Worm (Caenorhabditis elegans): ENCODE measurements around the gene sdz-35.

sdz-35 gene

DNA sequence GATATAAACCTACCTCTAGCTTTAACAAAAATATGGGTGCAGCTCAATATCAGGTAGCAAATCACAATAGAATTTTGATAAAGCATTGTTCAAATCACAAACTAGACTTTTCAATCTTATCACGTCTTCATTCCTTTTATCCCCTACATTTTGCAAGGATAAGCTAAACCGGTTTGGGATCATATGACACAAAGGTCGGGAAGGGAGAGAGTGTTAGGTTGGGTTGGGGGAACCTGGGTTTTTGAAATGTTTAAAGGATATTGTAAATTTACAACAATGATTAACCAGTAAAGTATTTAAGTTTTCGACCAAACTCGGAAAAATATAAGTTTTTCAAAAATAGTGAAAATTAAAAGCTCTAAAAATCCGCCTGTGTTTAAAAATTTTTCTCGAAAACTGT lies 35.5 kb upstream of the sdz-35 start, which contains the start of gene C17F4.12:
Gene C17F4.12 (minus strand): TSS at position 101 of the 400 bp plus-strand sequence.
- TF ChIP-seq hmg-4 (GFP tag; optimal IDR thresholded peaks at IDR 0.05) = no peak
- TF ChIP-seq pes-1 (GFP tag; IDR thresholded peaks at IDR 0.05) = no peak
- TF ChIP-seq flt-1 (GFP tag; IDR thresholded peaks at IDR 0.05) = no peak
- TF ChIP-seq tra-4 (tag; optimal IDR thresholded peaks at IDR 0.05) = no peak
- TF ChIP-seq scrt-1 (GFP tag; IDR thresholded peaks at IDR 0.05) = no peak
- no peak for TF ChIP-seq hmbx-1 (tag; optimal IDR thresholded peaks at IDR 0.05)
- no peak for TF ChIP-seq B0310.2 (tag; optimal IDR thresholded peaks at IDR 0.05)
- TF ChIP-seq F13C5.2 (tag; optimal IDR thresholded peaks at IDR 0.05) = no peak

DNA sequence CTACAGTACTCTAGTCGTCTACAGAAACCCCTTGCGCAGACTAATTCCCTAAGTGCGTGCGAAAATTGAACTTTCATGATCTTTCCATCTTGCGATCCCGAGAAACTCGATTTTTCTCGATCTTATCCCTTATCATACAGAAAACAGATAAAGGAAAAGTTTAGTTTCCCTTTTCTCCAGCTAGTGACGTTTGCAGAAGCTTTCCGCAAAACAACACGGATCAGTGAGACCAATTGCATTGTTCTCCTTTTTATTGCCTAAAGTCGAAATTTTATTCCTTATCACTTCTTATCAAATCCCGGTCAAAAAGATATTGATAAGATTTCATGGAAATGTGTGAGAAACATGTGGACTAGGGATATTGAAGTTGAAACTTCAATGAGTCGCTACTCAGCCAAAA lies 33.3 kb upstream of the sdz-35 start:
- TF ChIP-seq tbx-37 (GFP tag; conservative IDR thresholded peaks at IDR 0.05) (no peak), ceh-13 (GFP tag; optimal IDR thresholded peaks at IDR 0.05) (no peak), ama-1 (optimal IDR thresholded peaks at IDR 0.05) (no peak), flt-1 (GFP tag; IDR thresholded peaks at IDR 0.05) (no peak), sea-1 (GFP tag; conservative IDR thresholded peaks at IDR 0.05) (no peak), aly-1 (tag; optimal IDR thresholded peaks at IDR 0.05) (no peak), B0310.2 (tag; optimal IDR thresholded peaks at IDR 0.05) (no peak), tbx-11 (GFP tag; IDR thresholded peaks at IDR 0.05) (no peak), F13C5.2 (tag; optimal IDR thresholded peaks at IDR 0.05) (no peak), ets-7 (tag; optimal IDR thresholded peaks at IDR 0.05) (no peak), hmg-4 (GFP tag; optimal IDR thresholded peaks at IDR 0.05) (no peak), tra-4 (tag; optimal IDR thresholded peaks at IDR 0.05) (no peak), hmbx-1 (tag; optimal IDR thresholded peaks at IDR 0.05) (no peak), pes-1 (GFP tag; IDR thresholded peaks at IDR 0.05) (no peak), scrt-1 (GFP tag; IDR thresholded peaks at IDR 0.05) (no peak), hnd-1 (tag; optimal IDR thresholded peaks at IDR 0.05) (no peak), ceh-36 (tag; optimal IDR thresholded peaks at IDR 0.05) (no peak)

DNA sequence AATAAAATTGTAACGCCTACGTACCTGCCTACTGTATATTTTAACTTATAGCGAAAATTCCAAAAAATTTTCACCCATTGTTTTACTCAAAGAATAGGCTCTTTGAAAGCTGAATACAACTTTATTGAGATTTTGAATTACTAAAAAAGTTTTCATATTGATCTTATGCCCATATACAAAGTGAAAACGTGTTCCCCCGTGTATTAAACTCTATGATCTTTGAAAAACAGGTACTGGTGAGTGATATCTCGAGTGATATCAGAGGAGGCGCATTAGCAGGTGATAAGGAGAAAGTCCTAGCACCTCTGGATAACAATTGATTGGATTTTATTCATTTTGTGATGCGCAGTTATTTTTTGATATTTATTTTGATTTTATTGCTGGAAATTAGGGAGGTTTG lies 31.6 kb upstream of the sdz-35 start, which contains the start of gene C17F4.3:
Gene C17F4.3 (plus strand): TSS at position 301 of the 400 bp plus-strand sequence.
- TF ChIP-seq ets-7 (tag; optimal IDR thresholded peaks at IDR 0.05) = no peak
- no peak for TF ChIP-seq tbx-11 (GFP tag; IDR thresholded peaks at IDR 0.05)
- TF ChIP-seq ceh-13 (GFP tag; optimal IDR thresholded peaks at IDR 0.05) = no peak
- no peak for TF ChIP-seq ceh-36 (tag; optimal IDR thresholded peaks at IDR 0.05)
- no peak for TF ChIP-seq tbx-37 (GFP tag; conservative IDR thresholded peaks at IDR 0.05)
- TF ChIP-seq F13C5.2 (tag; optimal IDR thresholded peaks at IDR 0.05) = no peak
- no peak for TF ChIP-seq hmbx-1 (tag; optimal IDR thresholded peaks at IDR 0.05)
- no peak for TF ChIP-seq sea-1 (GFP tag; conservative IDR thresholded peaks at IDR 0.05)
- TF ChIP-seq tra-4 (tag; optimal IDR thresholded peaks at IDR 0.05) = no peak
- TF ChIP-seq aly-1 (tag; optimal IDR thresholded peaks at IDR 0.05) = no peak
- TF ChIP-seq B0310.2 (tag; optimal IDR thresholded peaks at IDR 0.05) = no peak
- no peak for TF ChIP-seq hnd-1 (tag; optimal IDR thresholded peaks at IDR 0.05)
- TF ChIP-seq scrt-1 (GFP tag; IDR thresholded peaks at IDR 0.05) = no peak

DNA sequence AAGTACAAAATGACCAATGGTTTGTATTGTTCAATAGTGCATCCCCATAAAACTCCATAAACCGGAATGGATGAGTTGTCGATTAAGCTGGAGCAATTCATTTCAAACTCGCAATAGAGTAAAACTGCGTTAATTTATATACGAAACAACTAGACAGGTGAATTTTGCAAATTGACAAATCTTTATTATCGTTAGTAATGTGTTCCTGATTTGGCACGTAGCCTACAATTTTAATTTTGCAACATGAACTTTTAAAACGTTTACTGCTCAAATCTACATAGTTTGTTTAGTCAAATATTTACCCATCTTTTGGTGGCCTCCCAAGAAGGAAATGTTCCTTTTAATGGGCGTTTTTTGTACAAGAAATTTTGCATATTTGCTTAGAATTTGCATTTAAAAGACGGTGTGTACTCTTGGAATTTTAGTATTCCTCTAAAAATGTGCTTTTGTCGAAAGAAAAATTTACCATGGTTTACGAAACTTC lies 28.5 kb upstream of the sdz-35 start, which contains the start of the genes srz-67 and C17F4.11:
Gene srz-67 (minus strand): TSS at position 101 of the 484 bp plus-strand sequence.
Gene C17F4.11 (plus strand): TSS at position 434 of the 484 bp plus-strand sequence.
- no peak for TF ChIP-seq ets-7 (tag; optimal IDR thresholded peaks at IDR 0.05)
- no peak for TF ChIP-seq hmg-4 (GFP tag; optimal IDR thresholded peaks at IDR 0.05)
- TF ChIP-seq tra-4 (tag; optimal IDR thresholded peaks at IDR 0.05) = no peak
- TF ChIP-seq B0310.2 (tag; optimal IDR thresholded peaks at IDR 0.05) = no peak
- TF ChIP-seq tbx-37 (GFP tag; conservative IDR thresholded peaks at IDR 0.05) = no peak
- TF ChIP-seq F13C5.2 (tag; optimal IDR thresholded peaks at IDR 0.05) = no peak
- TF ChIP-seq ama-1 (optimal IDR thresholded peaks at IDR 0.05) = no peak
- TF ChIP-seq ceh-36 (tag; optimal IDR thresholded peaks at IDR 0.05) = no peak
- no peak for TF ChIP-seq flt-1 (GFP tag; IDR thresholded peaks at IDR 0.05)
- TF ChIP-seq pes-1 (GFP tag; IDR thresholded peaks at IDR 0.05) = no peak
- no peak for TF ChIP-seq scrt-1 (GFP tag; IDR thresholded peaks at IDR 0.05)
- no peak for TF ChIP-seq ceh-13 (GFP tag; optimal IDR thresholded peaks at IDR 0.05)

DNA sequence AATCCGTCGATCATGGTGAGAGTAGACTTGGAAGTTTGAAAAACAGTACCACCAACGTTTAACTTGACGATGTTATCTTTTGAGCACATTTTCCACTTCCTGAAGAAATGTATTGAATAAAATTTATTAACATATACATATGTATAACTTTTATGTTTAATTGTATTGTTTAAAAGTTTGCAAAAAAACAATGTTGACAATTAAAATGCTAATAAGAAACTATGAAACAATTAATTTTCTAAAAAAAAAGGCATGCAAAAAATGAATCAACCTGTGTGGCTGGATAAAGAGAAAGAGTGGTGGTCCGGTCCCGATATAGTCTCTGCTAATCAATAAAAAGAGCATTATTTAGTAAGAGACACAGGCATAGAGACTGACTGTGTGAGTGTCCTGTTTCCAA lies 26.1 kb upstream of the sdz-35 start, which contains the start of gene C17F4.8:
Gene C17F4.8 (minus strand): TSS at position 101 of the 400 bp plus-strand sequence.
- TF ChIP-seq tra-4 (tag; optimal IDR thresholded peaks at IDR 0.05) (no peak), ets-7 (tag; optimal IDR thresholded peaks at IDR 0.05) (no peak), sea-1 (GFP tag; conservative IDR thresholded peaks at IDR 0.05) (no peak), hmbx-1 (tag; optimal IDR thresholded peaks at IDR 0.05) (no peak), ceh-36 (tag; optimal IDR thresholded peaks at IDR 0.05) (no peak), ceh-13 (GFP tag; optimal IDR thresholded peaks at IDR 0.05) (no peak), hmg-4 (GFP tag; optimal IDR thresholded peaks at IDR 0.05) (no peak), F13C5.2 (tag; optimal IDR thresholded peaks at IDR 0.05) (no peak), ama-1 (optimal IDR thresholded peaks at IDR 0.05) (no peak), B0310.2 (tag; optimal IDR thresholded peaks at IDR 0.05) (no peak)

DNA sequence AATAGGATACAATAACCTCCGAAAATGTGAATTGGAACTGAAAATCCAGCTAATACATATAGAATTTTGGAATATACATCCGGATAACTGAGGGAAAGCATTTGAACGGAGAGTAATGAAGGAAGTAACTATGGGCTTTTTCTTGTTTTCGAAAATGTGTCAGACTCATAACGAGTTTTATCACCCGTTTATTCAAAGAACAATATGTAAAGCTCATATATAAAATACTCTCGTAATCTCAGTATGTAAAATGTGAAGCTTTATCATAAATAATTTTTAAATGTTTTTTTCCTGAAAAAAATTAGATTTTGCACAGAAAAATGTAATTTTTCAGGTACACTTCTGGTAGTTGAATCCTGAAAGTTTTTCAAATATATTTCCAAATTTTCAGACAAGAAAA lies 21.8 kb upstream of the sdz-35 start, which contains the start of gene srh-297:
Gene srh-297 (minus strand): TSS at position 101 of the 400 bp plus-strand sequence.
- TF ChIP-seq tbx-37 (GFP tag; conservative IDR thresholded peaks at IDR 0.05) (no peak), scrt-1 (GFP tag; IDR thresholded peaks at IDR 0.05) (no peak), hnd-1 (tag; optimal IDR thresholded peaks at IDR 0.05) (no peak), ets-7 (tag; optimal IDR thresholded peaks at IDR 0.05) (no peak), hmbx-1 (tag; optimal IDR thresholded peaks at IDR 0.05) (no peak), sea-1 (GFP tag; conservative IDR thresholded peaks at IDR 0.05) (no peak), hmg-4 (GFP tag; optimal IDR thresholded peaks at IDR 0.05) (no peak), B0310.2 (tag; optimal IDR thresholded peaks at IDR 0.05) (no peak), pes-1 (GFP tag; IDR thresholded peaks at IDR 0.05) (no peak), tra-4 (tag; optimal IDR thresholded peaks at IDR 0.05) (no peak), tbx-11 (GFP tag; IDR thresholded peaks at IDR 0.05) (no peak), ceh-13 (GFP tag; optimal IDR thresholded peaks at IDR 0.05) (no peak), ceh-36 (tag; optimal IDR thresholded peaks at IDR 0.05) (no peak), aly-1 (tag; optimal IDR thresholded peaks at IDR 0.05) (no peak), flt-1 (GFP tag; IDR thresholded peaks at IDR 0.05) (no peak), F13C5.2 (tag; optimal IDR thresholded peaks at IDR 0.05) (no peak)

DNA sequence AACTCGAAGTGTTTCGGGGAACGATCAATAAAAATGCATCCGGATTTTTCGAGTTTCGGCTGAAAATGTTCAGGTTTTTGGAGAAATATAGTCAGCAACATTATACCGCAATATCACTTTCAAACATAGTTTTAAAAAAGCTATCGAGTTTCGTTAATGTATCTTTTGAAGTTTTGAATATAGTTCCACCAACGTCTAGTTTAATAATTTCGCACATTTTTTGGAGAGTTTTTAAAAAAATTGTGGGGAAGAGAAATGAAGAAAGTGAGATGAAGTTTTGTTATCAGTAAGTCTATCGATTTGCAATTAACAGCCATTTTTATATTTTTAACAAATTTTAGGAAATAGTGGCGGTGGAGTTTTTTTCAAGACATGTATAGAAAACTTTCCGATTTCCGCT lies 17.2 kb upstream of the sdz-35 start, which contains the start of gene ZC239.17:
Gene ZC239.17 (minus strand): TSS at position 101 of the 400 bp plus-strand sequence.
- TF ChIP-seq aly-1 (tag; optimal IDR thresholded peaks at IDR 0.05) (no peak), ceh-36 (tag; optimal IDR thresholded peaks at IDR 0.05) (no peak), sea-1 (GFP tag; conservative IDR thresholded peaks at IDR 0.05) (no peak), F13C5.2 (tag; optimal IDR thresholded peaks at IDR 0.05) (no peak), ceh-13 (GFP tag; optimal IDR thresholded peaks at IDR 0.05) (no peak), tbx-37 (GFP tag; conservative IDR thresholded peaks at IDR 0.05) (no peak), hmg-4 (GFP tag; optimal IDR thresholded peaks at IDR 0.05) (no peak), pes-1 (GFP tag; IDR thresholded peaks at IDR 0.05) (no peak), ets-7 (tag; optimal IDR thresholded peaks at IDR 0.05) (no peak)
